Fruit fly (Drosophila melanogaster) whole organism, adult: Measurements from ENCODE around the gene Tasp1.

Source experiments
- CG11617 ChIP-seq: fragments of 200-800 bp; sonication (Bioruptor generic); optimal IDR thresholded peaks from 2 replicates; lab custom pipeline; 2017; ENCODE audit warnings: mild to moderate bottlenecking, missing biosample characterization, missing genetic modification reagents, missing genetic modification characterization
- CG12768 ChIP-seq: fragments of 200-800 bp; sonication (Bioruptor generic); optimal IDR thresholded peaks from 2 replicates; lab custom pipeline; 2017; ENCODE audit warnings: missing biosample characterization, missing genetic modification characterization, mild to moderate bottlenecking, moderate library complexity, missing genetic modification reagents
- CG14711 ChIP-seq: fragments of 200-800 bp; sonication (Bioruptor generic); optimal IDR thresholded peaks from 2 replicates; lab custom pipeline; 2018; ENCODE audit warnings: missing biosample characterization, mild to moderate bottlenecking, missing genetic modification characterization, moderate library complexity
- CG33017 ChIP-seq: fragments of 200-800 bp; sonication (Bioruptor generic); optimal IDR thresholded peaks from 2 replicates; lab custom pipeline; 2018; ENCODE audit warnings: missing biosample characterization, mild to moderate bottlenecking, missing genetic modification characterization, moderate library complexity
- CG7045 ChIP-seq: fragments of 200-800 bp; sonication (Bioruptor generic); optimal IDR thresholded peaks from 2 replicates; lab custom pipeline; 2017; ENCODE audit warnings: missing biosample characterization, mild to moderate bottlenecking, missing genetic modification characterization
- CG7101 ChIP-seq: fragments of 200-800 bp; sonication (Bioruptor generic); optimal IDR thresholded peaks from 2 replicates; lab custom pipeline; 2018; ENCODE audit warnings: missing biosample characterization, mild to moderate bottlenecking, missing genetic modification characterization, moderate library complexity
- Clk ChIP-seq: fragments of 200-800 bp; sonication (Bioruptor generic); optimal IDR thresholded peaks from 2 replicates; lab custom pipeline; 2017; ENCODE audit warnings: missing biosample characterization, missing genetic modification characterization
- Crg-1 ChIP-seq: fragments of 200-800 bp; sonication (Bioruptor generic); optimal IDR thresholded peaks from 2 replicates; lab custom pipeline; 2016; ENCODE audit warnings: missing biosample characterization, missing genetic modification characterization
- Hr96 ChIP-seq: fragments of 200-800 bp; sonication (Bioruptor generic); optimal IDR thresholded peaks from 2 replicates; lab custom pipeline; 2016; ENCODE audit warnings: missing biosample characterization, missing genetic modification characterization
- Mnt ChIP-seq: fragments of 200-800 bp; sonication (Bioruptor generic); optimal IDR thresholded peaks from 2 replicates; lab custom pipeline; 2016; ENCODE audit warnings: missing biosample characterization, mild to moderate bottlenecking, missing genetic modification characterization
- bab1 ChIP-seq: fragments of 200-800 bp; sonication (Bioruptor generic); optimal IDR thresholded peaks from 3 replicates; lab custom pipeline; 2019; ENCODE audit warnings: missing biosample characterization, mild to moderate bottlenecking, missing genetic modification characterization, moderate library complexity
- cic ChIP-seq: fragments of 200-800 bp; sonication (Bioruptor generic); optimal IDR thresholded peaks from 2 replicates; lab custom pipeline; 2017; ENCODE audit warnings: missing biosample characterization, mild to moderate bottlenecking, missing genetic modification characterization, moderate library complexity
- cnc ChIP-seq, 2 experiments: fragments of >200 bp; optimal IDR thresholded peaks; 2 replicates each; lab custom pipeline; 2017
- kay ChIP-seq: fragments of 200-800 bp; sonication (Bioruptor generic); peaks from one replicate; lab custom pipeline; 2016; ENCODE audit warnings: missing biosample characterization, missing genetic modification characterization, borderline replicate concordance
- ovo ChIP-seq: fragments of 200-800 bp; sonication (Bioruptor generic); optimal IDR thresholded peaks from 2 replicates; lab custom pipeline; 2016; ENCODE audit warnings: missing biosample characterization, missing genetic modification characterization
- pad ChIP-seq: fragments of 200-800 bp; sonication (Bioruptor generic); optimal IDR thresholded peaks from 3 replicates; lab custom pipeline; 2017; ENCODE audit warnings: missing biosample characterization, missing genetic modification characterization, mild to moderate bottlenecking, moderate library complexity, missing genetic modification reagents
- tj ChIP-seq: fragments of 200-800 bp; sonication (Bioruptor generic); optimal IDR thresholded peaks from 3 replicates; lab custom pipeline; 2017; ENCODE audit warnings: missing biosample characterization, mild to moderate bottlenecking, missing genetic modification characterization, moderate library complexity
- toe ChIP-seq: fragments of 200-800 bp; sonication (Bioruptor generic); optimal IDR thresholded peaks from 2 replicates; lab custom pipeline; 2016; ENCODE audit warnings: missing biosample characterization, missing genetic modification characterization

The Tasp1 gene

dm6 chr3L:16043045-16043781 lies 44.1 kb downstream of the Tasp1 start:
- TF ChIP-seq tj (GFP tag; lab: Kevin White, UChicago) (peak; percentile 17), Clk (GFP tag; lab: Kevin White, UChicago) (no peak), cnc (optimal IDR thresholded peaks at IDR 0.05; lab: Kevin White, UChicago) (no peak), ovo (GFP tag; lab: Kevin White, UChicago) (no peak), CG7101 (tag; lab: Kevin White, UChicago) (peak; percentile 16), Crg-1 (GFP tag; lab: Kevin White, UChicago) (no peak), cic (no peak), CG12768 (GFP tag; lab: Kevin White, UChicago) (no peak), bab1 (GFP tag; lab: Kevin White, UChicago) (peak; percentile 11), CG14711 (tag; lab: Kevin White, UChicago) (peak; percentile 42)

dm6 chr3L:16042640-16043039 lies 44.7 kb downstream of the Tasp1 start:
- no peak for TF ChIP-seq CG7101 (tag; lab: Kevin White, UChicago)

- TF ChIP-seq kay (GFP tag; lab: Kevin White, UChicago) (peak; percentile 84), CG12768 (GFP tag; lab: Kevin White, UChicago) (no peak), ovo (GFP tag; lab: Kevin White, UChicago) (no peak), bab1 (GFP tag; lab: Kevin White, UChicago) (no peak), Mnt (GFP tag; lab: Kevin White, UChicago) (no peak), pad (GFP tag; lab: Kevin White, UChicago) (no peak)
These were observed 45.3 kb downstream of the Tasp1 start for dm6 chr3L:16042080-16042344.

- TF ChIP-seq Hr96 (GFP tag; lab: Kevin White, UChicago) (peak; percentile 8), CG7101 (tag; lab: Kevin White, UChicago) (no peak), CG7045 (GFP tag; lab: Kevin White, UChicago) (no peak), Crg-1 (GFP tag; lab: Kevin White, UChicago) (no peak), Clk (GFP tag; lab: Kevin White, UChicago) (no peak), CG33017 (tag; lab: Kevin White, UChicago) (no peak), tj (GFP tag; lab: Kevin White, UChicago) (peak; percentile 25), Mnt (GFP tag; lab: Kevin White, UChicago) (no peak)
These were observed 45.9 kb downstream of the Tasp1 start for dm6 chr3L:16041260-16042079.

dm6 chr3L:16040389-16040788 lies 46.9 kb downstream of the Tasp1 start:
- TF ChIP-seq CG7101 (tag; lab: Kevin White, UChicago) (no peak), kay (GFP tag; lab: Kevin White, UChicago) (peak; percentile 61)

- TF ChIP-seq Crg-1 (GFP tag; lab: Kevin White, UChicago), result no peak
- no peak for TF ChIP-seq kay (GFP tag; lab: Kevin White, UChicago)
- no peak for TF ChIP-seq cic
- TF ChIP-seq bab1 (GFP tag; lab: Kevin White, UChicago), result no peak
- no peak for TF ChIP-seq cnc (optimal IDR thresholded peaks at IDR 0.05; lab: Kevin White, UChicago)
- no peak for TF ChIP-seq Clk (GFP tag; lab: Kevin White, UChicago)
- no peak for TF ChIP-seq ovo (GFP tag; lab: Kevin White, UChicago)
- TF ChIP-seq CG12768 (GFP tag; lab: Kevin White, UChicago), result no peak
- no peak for TF ChIP-seq Hr96 (GFP tag; lab: Kevin White, UChicago)
- TF ChIP-seq CG7045 (GFP tag; lab: Kevin White, UChicago), result no peak
- TF ChIP-seq toe, result no peak
- no peak for TF ChIP-seq pad (GFP tag; lab: Kevin White, UChicago)
- no peak for TF ChIP-seq CG7101 (tag; lab: Kevin White, UChicago)
- no peak for TF ChIP-seq CG33017 (tag; lab: Kevin White, UChicago)
- TF ChIP-seq CG11617 (GFP tag; lab: Kevin White, UChicago), result no peak
- TF ChIP-seq tj (GFP tag; lab: Kevin White, UChicago), result no peak
These were observed 48.3 kb downstream of the Tasp1 start for dm6 chr3L:16039063-16039462.

dm6 chr3L:16037690-16038332 lies 49.5 kb downstream of the Tasp1 start:
- peak; percentile 15 for TF ChIP-seq CG33017 (tag; lab: Kevin White, UChicago)
- peak; percentile 16 for TF ChIP-seq CG7101 (tag; lab: Kevin White, UChicago)
- TF ChIP-seq kay (GFP tag; lab: Kevin White, UChicago), result peak; percentile 84
- TF ChIP-seq Mnt (GFP tag; lab: Kevin White, UChicago), result peak; percentile 52
- peak; percentile 23 for TF ChIP-seq ovo (GFP tag; lab: Kevin White, UChicago)
- peak; percentile 8 for TF ChIP-seq cic
- TF ChIP-seq cnc (optimal IDR thresholded peaks at IDR 0.05; lab: Kevin White, UChicago), result no peak
- TF ChIP-seq CG12768 (GFP tag; lab: Kevin White, UChicago), result peak; percentile 71
- no peak for TF ChIP-seq pad (GFP tag; lab: Kevin White, UChicago)
- TF ChIP-seq CG7045 (GFP tag; lab: Kevin White, UChicago), result no peak
- TF ChIP-seq tj (GFP tag; lab: Kevin White, UChicago), result peak; percentile 57
- TF ChIP-seq Crg-1 (GFP tag; lab: Kevin White, UChicago), result no peak
- no peak for TF ChIP-seq CG11617 (GFP tag; lab: Kevin White, UChicago)
